Fruit fly (Drosophila melanogaster) whole organism, embryonic: Measurements from ENCODE around the gene CG34286.

Source experiments
- Adf1 ChIP-seq: fragments of 200-800 bp; sonication (Bioruptor generic); IDR thresholded peaks from 2 replicates; pipeline ENCODE4 v1.3.6; 2022; ENCODE audit warnings: missing biosample characterization, missing genetic modification characterization
- Atf-2 ChIP-seq: fragments of 200-800 bp; sonication (Bioruptor generic); optimal IDR thresholded peaks from 2 replicates; lab custom pipeline; 2016; ENCODE audit warnings: missing biosample characterization, missing genetic modification characterization
- CG10959 ChIP-seq: fragments of 200-800 bp; sonication (Bioruptor generic); IDR thresholded peaks from 2 replicates; pipeline ENCODE4 v1.3.6; 2022; ENCODE audit warnings: missing biosample characterization, missing genetic modification characterization
- CG12155 ChIP-seq: fragments of 200-800 bp; sonication (Bioruptor generic); optimal IDR thresholded peaks from 3 replicates; lab custom pipeline; 2016; ENCODE audit warnings: missing biosample characterization, missing genetic modification characterization
- CG12391 ChIP-seq: fragments of 200-800 bp; sonication (Bioruptor generic); optimal IDR thresholded peaks from 3 replicates; lab custom pipeline; 2018; ENCODE audit warnings: missing biosample characterization, mild to moderate bottlenecking, missing genetic modification characterization, moderate library complexity
- CG12744 ChIP-seq: fragments of 200-800 bp; sonication (Bioruptor generic); optimal IDR thresholded peaks from 2 replicates; lab custom pipeline; 2016; ENCODE audit warnings: missing biosample characterization, missing genetic modification characterization
- CG14050 ChIP-seq: fragments of 200-800 bp; sonication (Bioruptor generic); IDR thresholded peaks from 3 replicates; pipeline ENCODE4 v1.3.6; 2022; ENCODE audit warnings: missing biosample characterization, missing genetic modification characterization
- CG17186 ChIP-seq: fragments of 200-800 bp; sonication (Bioruptor generic); optimal IDR thresholded peaks from 3 replicates; lab custom pipeline; 2017; ENCODE audit warnings: missing biosample characterization, missing genetic modification reagents, missing genetic modification characterization
- CG18476 ChIP-seq: fragments of 200-800 bp; sonication (Bioruptor generic); optimal IDR thresholded peaks from 2 replicates; lab custom pipeline; 2016; ENCODE audit warnings: missing biosample characterization, mild to moderate bottlenecking, missing genetic modification characterization
- CG18599 ChIP-seq: fragments of 200-800 bp; sonication (Bioruptor generic); optimal IDR thresholded peaks from 3 replicates; lab custom pipeline; 2017; ENCODE audit warnings: missing biosample characterization, missing genetic modification characterization, mild to moderate bottlenecking, moderate library complexity, missing genetic modification reagents
- CG2678 ChIP-seq: fragments of 200-800 bp; sonication (Bioruptor generic); optimal IDR thresholded peaks from 3 replicates; lab custom pipeline; 2019; ENCODE audit warnings: missing biosample characterization, mild to moderate bottlenecking, missing genetic modification characterization, moderate library complexity
- CG3163 ChIP-seq: fragments of 200-800 bp; sonication (Bioruptor generic); optimal IDR thresholded peaks from 3 replicates; lab custom pipeline; 2016; ENCODE audit warnings: missing biosample characterization, missing genetic modification characterization
- CG3407 ChIP-seq: fragments of 200-800 bp; sonication (Bioruptor generic); optimal IDR thresholded peaks from 2 replicates; lab custom pipeline; 2018; ENCODE audit warnings: missing biosample characterization, mild to moderate bottlenecking, missing genetic modification characterization
- CG4424 ChIP-seq: fragments of 200-800 bp; sonication (Bioruptor generic); optimal IDR thresholded peaks from 3 replicates; lab custom pipeline; 2016; ENCODE audit warnings: missing biosample characterization, missing genetic modification characterization
- CG7271 ChIP-seq: fragments of 200-800 bp; sonication (Bioruptor generic); optimal IDR thresholded peaks from 2 replicates; lab custom pipeline; 2018; ENCODE audit warnings: missing biosample characterization, mild to moderate bottlenecking, missing genetic modification characterization, moderate library complexity
- CG7372 ChIP-seq: fragments of 200-800 bp; sonication (Bioruptor generic); IDR thresholded peaks from 2 replicates; pipeline ENCODE4 v1.3.6; 2022; ENCODE audit warnings: missing biosample characterization, missing genetic modification characterization
- CG8478 ChIP-seq: fragments of >200 bp; optimal IDR thresholded peaks from 2 replicates; lab custom pipeline; 2018
- CG9727 ChIP-seq: fragments of 200-800 bp; sonication (Bioruptor generic); optimal IDR thresholded peaks from 3 replicates; lab custom pipeline; 2017; ENCODE audit warnings: missing biosample characterization, mild to moderate bottlenecking, missing genetic modification characterization
- CHES-1-like ChIP-seq: fragments of 200-800 bp; sonication (Bioruptor generic); optimal IDR thresholded peaks from 2 replicates; lab custom pipeline; 2016; ENCODE audit warnings: missing biosample characterization, missing genetic modification characterization
- Deaf1 ChIP-seq: fragments of 200-800 bp; optimal IDR thresholded peaks from 3 replicates; lab custom pipeline; 2019; ENCODE audit warnings: missing biosample characterization, mild to moderate bottlenecking, missing genetic modification characterization, moderate library complexity
- Dip3 ChIP-seq: fragments of 200-800 bp; sonication (Bioruptor generic); optimal IDR thresholded peaks from 3 replicates; lab custom pipeline; 2016; ENCODE audit warnings: missing biosample characterization, missing genetic modification characterization
- Ets65A ChIP-seq: fragments of 200-800 bp; sonication (Bioruptor generic); peaks from one replicate; lab custom pipeline; 2016; ENCODE audit warnings: missing biosample characterization, missing genetic modification characterization
- Fer1 ChIP-seq: fragments of 200-800 bp; sonication (Bioruptor generic); optimal IDR thresholded peaks from 2 replicates; lab custom pipeline; 2017; ENCODE audit warnings: missing biosample characterization, mild to moderate bottlenecking, missing genetic modification characterization
- Hr51 ChIP-seq, 2 experiments: fragments of 200-800 bp; sonication (Bioruptor generic); optimal IDR thresholded peaks; 2 replicates in 1 of 2; 3 replicates in 1 of 2; lab custom pipeline; 2016 to 2018; ENCODE audit warnings: missing biosample characterization in 2 of 2, missing genetic modification characterization in 2 of 2, mild to moderate bottlenecking in 1 of 2, moderate library complexity in 1 of 2
- MESR4 ChIP-seq: fragments of 200-800 bp; sonication (Bioruptor generic); optimal IDR thresholded peaks from 2 replicates; lab custom pipeline; 2018; ENCODE audit warnings: missing biosample characterization, mild to moderate bottlenecking, missing genetic modification characterization, moderate library complexity
- Nf-YA ChIP-seq: fragments of 200-800 bp; sonication (Bioruptor generic); IDR thresholded peaks from 2 replicates; pipeline ENCODE4 v1.3.6; 2022; ENCODE audit warnings: missing biosample characterization, missing genetic modification characterization
- abd-A ChIP-seq: fragments of 200-800 bp; sonication (Bioruptor generic); optimal IDR thresholded peaks from 3 replicates; lab custom pipeline; 2019; ENCODE audit warnings: missing biosample characterization, mild to moderate bottlenecking, missing genetic modification characterization, moderate library complexity
- caup ChIP-seq: fragments of 200-800 bp; sonication (Bioruptor generic); optimal IDR thresholded peaks from 3 replicates; lab custom pipeline; 2017; ENCODE audit warnings: missing biosample characterization, mild to moderate bottlenecking, missing genetic modification characterization, moderate library complexity; ENCODE audit not compliant: severe bottlenecking
- cg ChIP-seq: fragments of 200-800 bp; sonication (Bioruptor generic); optimal IDR thresholded peaks from 3 replicates; lab custom pipeline; 2019; ENCODE audit warnings: missing biosample characterization, mild to moderate bottlenecking, missing genetic modification characterization, moderate library complexity
- crol ChIP-seq: fragments of 200-800 bp; sonication (Bioruptor generic); IDR thresholded peaks from 2 replicates; pipeline ENCODE4 v1.3.6; 2022; ENCODE audit warnings: missing biosample characterization, missing genetic modification characterization
- dimm ChIP-seq: fragments of 200-800 bp; sonication (Bioruptor generic); IDR thresholded peaks from 2 replicates; pipeline ENCODE4 v1.3.6; 2022; ENCODE audit warnings: missing biosample characterization, missing genetic modification characterization
- disco-r ChIP-seq: fragments of 200-800 bp; sonication (Bioruptor generic); optimal IDR thresholded peaks from 2 replicates; lab custom pipeline; 2016; ENCODE audit warnings: missing biosample characterization, missing genetic modification characterization
- dysf ChIP-seq: fragments of 200-800 bp; sonication (Bioruptor generic); IDR thresholded peaks from 3 replicates; pipeline ENCODE4 v1.3.6; 2022; ENCODE audit warnings: missing biosample characterization, missing genetic modification characterization
- fd3F ChIP-seq: fragments of 200-800 bp; sonication (Bioruptor generic); optimal IDR thresholded peaks from 2 replicates; lab custom pipeline; 2018; ENCODE audit warnings: missing biosample characterization, mild to moderate bottlenecking, missing genetic modification characterization, moderate library complexity
- fu2 ChIP-seq: fragments of 200-800 bp; sonication (Bioruptor generic); optimal IDR thresholded peaks from 2 replicates; lab custom pipeline; 2016; ENCODE audit warnings: missing biosample characterization, missing genetic modification characterization
- hb ChIP-seq: fragments of 200-800 bp; sonication (Bioruptor generic); IDR thresholded peaks from 3 replicates; pipeline ENCODE4 v1.3.6; 2022; ENCODE audit warnings: missing biosample characterization, missing genetic modification characterization; ENCODE audit not compliant: partially characterized antibody
- luna ChIP-seq: fragments of 200-800 bp; sonication (Bioruptor generic); optimal IDR thresholded peaks from 2 replicates; lab custom pipeline; 2016; ENCODE audit warnings: missing biosample characterization, missing genetic modification characterization
- odd ChIP-seq: fragments of 200-800 bp; sonication (Bioruptor generic); optimal IDR thresholded peaks from 2 replicates; lab custom pipeline; 2017; ENCODE audit warnings: missing biosample characterization, mild to moderate bottlenecking, missing genetic modification characterization
- prd ChIP-seq, 3 experiments: fragments of >200 bp in 2 of 3; fragments of 200-800 bp in 1 of 3; sonication (Bioruptor generic) in 1 of 3; optimal IDR thresholded peaks in 2 of 3; IDR thresholded peaks in 1 of 3; 2 replicates in 2 of 3; 3 replicates in 1 of 3; pipeline versions ENCODE4 v1.3.6 to Lab custom; 2017 to 2022; ENCODE audit warnings: missing biosample characterization in 1 of 3, missing genetic modification characterization in 1 of 3
- pzg ChIP-seq: fragments of 200-800 bp; sonication (Bioruptor generic); optimal IDR thresholded peaks from 3 replicates; lab custom pipeline; 2018; ENCODE audit warnings: missing biosample characterization, mild to moderate bottlenecking, missing genetic modification characterization, moderate library complexity
- slbo ChIP-seq: fragments of 200-800 bp; sonication (Bioruptor generic); IDR thresholded peaks from 2 replicates; pipeline ENCODE4 v1.3.6; 2022; ENCODE audit warnings: missing biosample characterization, missing genetic modification characterization
- slou ChIP-seq: fragments of 200-800 bp; sonication (Bioruptor generic); optimal IDR thresholded peaks from 3 replicates; lab custom pipeline; 2016; ENCODE audit warnings: missing biosample characterization, missing genetic modification characterization

CG34286 gene

DNA sequence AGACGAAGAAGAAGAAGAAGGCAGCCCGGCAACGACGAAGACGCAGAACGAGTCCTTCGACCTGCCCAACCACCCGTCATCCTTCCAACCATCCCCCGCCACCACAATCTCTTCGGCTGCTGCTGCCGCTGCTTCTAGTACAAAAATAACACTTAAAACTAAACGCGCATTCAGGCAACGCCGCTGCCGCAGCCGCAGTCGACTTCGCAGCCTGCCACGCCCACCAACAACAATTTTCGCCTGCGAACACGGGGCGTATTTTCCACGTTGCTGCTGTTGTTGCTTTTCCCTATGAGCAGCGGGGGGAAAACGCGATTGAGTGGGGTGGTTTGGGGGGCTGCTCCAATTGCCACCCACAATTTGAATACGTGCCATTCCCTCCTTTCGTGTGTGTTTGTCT, 12.1 kb upstream of the CG34286 start:
- TF ChIP-seq Ets65A (GFP tag; lab: Kevin White, UChicago) (no peak), abd-A (peak; percentile 79), crol (peak; percentile 44), Adf1 (GFP tag; lab: Robert Waterston, UW) (peak; percentile 91), Deaf1 (tag; lab: Kevin White, UChicago) (peak; percentile 53), CG14050 (GFP tag; lab: Robert Waterston, UW) (no peak)
- TF ChIP-seq, all 482 proteins: peak for 4

DNA sequence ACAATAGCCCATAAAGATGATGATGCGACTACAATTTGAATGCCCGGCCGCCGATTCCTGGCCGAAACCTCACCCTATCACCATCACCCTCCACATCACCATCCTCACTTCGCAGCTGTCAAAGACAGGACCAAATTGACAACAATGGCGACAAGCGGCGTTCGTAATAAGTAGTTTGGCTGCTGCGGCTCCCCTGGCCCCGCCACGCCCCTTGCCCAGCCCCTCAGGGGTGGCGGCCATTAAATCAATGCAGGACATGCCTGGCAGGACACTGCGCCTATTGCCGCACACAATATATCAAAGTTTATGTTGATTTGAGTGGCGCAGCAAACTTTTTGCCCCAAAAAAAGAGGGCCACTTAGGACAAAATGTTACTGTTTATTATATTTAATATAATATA, 9.9 kb upstream of the CG34286 start:
- TF ChIP-seq CG18476 (GFP tag; lab: Kevin White, UChicago) (no peak), CG12744 (no peak), prd (optimal IDR thresholded peaks at IDR 0.05; lab: Kevin White, UChicago) (no peak), prd (GFP tag; IDR thresholded peaks at IDR 0.05; lab: Robert Waterston, UW) (no peak), hb (GFP tag; lab: Robert Waterston, UW) (0 out of 3 replicates have a peak, but pooled peaks have one; percentile 24), CG3407 (GFP tag; lab: Kevin White, UChicago) (no peak), CG3163 (GFP tag; lab: Kevin White, UChicago) (no peak), Fer1 (GFP tag; lab: Kevin White, UChicago) (peak; percentile 15), dysf (no peak), fu2 (no peak), Atf-2 (no peak), caup (GFP tag; lab: Kevin White, UChicago) (no peak), dimm (no peak), pzg (GFP tag; lab: Kevin White, UChicago) (no peak), slou (GFP tag; lab: Kevin White, UChicago) (no peak), odd (GFP tag; lab: Kevin White, UChicago) (no peak), CG7372 (GFP tag; lab: Robert Waterston, UW) (no peak), CG7271 (tag; lab: Kevin White, UChicago) (no peak), fd3F (no peak), CG12155 (no peak), Hr51 (GFP tag; optimal IDR thresholded peaks at IDR 0.05; lab: Kevin White, UChicago) (peak in 1 of 2 experiments; percentile 3), CG10959 (GFP tag; lab: Robert Waterston, UW) (no peak), CG9727 (GFP tag; lab: Kevin White, UChicago) (no peak), luna (GFP tag; lab: Kevin White, UChicago) (no peak), CG18599 (GFP tag; lab: Kevin White, UChicago) (peak; percentile 7), CG2678 (tag; lab: Kevin White, UChicago) (peak; percentile 16), Ets65A (GFP tag; lab: Kevin White, UChicago) (no peak), disco-r (GFP tag; lab: Kevin White, UChicago) (no peak), MESR4 (GFP tag; lab: Kevin White, UChicago) (no peak)

DNA sequence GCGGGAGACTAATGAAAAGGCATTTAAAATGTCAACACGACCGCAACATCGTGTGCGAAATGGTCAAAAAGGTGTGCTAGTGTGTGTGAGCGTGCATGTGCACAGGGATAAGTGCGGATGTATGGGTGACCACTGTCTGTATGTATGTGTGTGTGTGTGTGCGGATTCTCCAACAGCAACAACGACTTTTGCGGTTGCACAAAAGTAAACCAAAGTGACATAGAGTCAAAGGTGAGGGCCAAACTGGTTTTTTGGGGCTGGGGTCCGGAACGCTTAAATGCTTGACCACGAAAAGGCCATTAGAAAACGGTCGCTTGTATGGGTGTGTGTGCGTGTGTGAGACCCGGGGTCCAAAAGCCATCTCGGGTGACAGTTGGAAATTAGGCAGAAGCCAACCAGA, 12.3 kb downstream of the CG34286 start:
- TF ChIP-seq Dip3 (no peak), CG12391 (tag; lab: Kevin White, UChicago) (no peak), Nf-YA (GFP tag; lab: Robert Waterston, UW) (no peak), cg (no peak), CHES-1-like (GFP tag; lab: Kevin White, UChicago) (no peak), CG17186 (no peak), Ets65A (GFP tag; lab: Kevin White, UChicago) (peak; percentile 53), CG4424 (GFP tag; lab: Kevin White, UChicago) (no peak), CG8478 (lab: Kevin White, UChicago) (peak; percentile 50), slbo (no peak)
